Worm (Caenorhabditis elegans) whole organism, L1 larva: Measurements from ENCODE around the gene mop-25.2.

Source experiments
- C04F5.9 ChIP-seq: sonication (generic microtip); optimal IDR thresholded peaks from 2 replicates; lab custom pipeline; 2016; ENCODE audit warnings: missing genetic modification characterization, missing compliant biosample characterization
- aly-2 ChIP-seq: fragments of 150-350 bp; optimal IDR thresholded peaks from 2 replicates; lab custom pipeline; 2014; ENCODE audit warnings: missing biosample characterization, missing genetic modification characterization
- blmp-1 ChIP-seq: fragments of 150-350 bp; optimal IDR thresholded peaks from 2 replicates; lab custom pipeline; 2014; ENCODE audit warnings: missing biosample characterization, missing genetic modification characterization
- ceh-8 ChIP-seq: fragments of 200-800 bp; sonication (Bioruptor generic); optimal IDR thresholded peaks from 2 replicates; lab custom pipeline; 2018; ENCODE audit warnings: mild to moderate bottlenecking, missing genetic modification characterization, moderate library complexity, missing compliant biosample characterization
- ceh-82 ChIP-seq, 3 experiments: fragments of 150-350 bp in 1 of 3; sonication (generic microtip) in 2 of 3; optimal IDR thresholded peaks; 2 replicates each; lab custom pipeline; 2014 to 2017; ENCODE audit warnings: missing biosample characterization in 3 of 3, missing genetic modification characterization in 3 of 3
- ceh-90 ChIP-seq: sonication (generic microtip); optimal IDR thresholded peaks from 2 replicates; lab custom pipeline; 2016; ENCODE audit warnings: missing genetic modification characterization, missing compliant biosample characterization
- efl-3 ChIP-seq: fragments of 200-800 bp; sonication (Bioruptor generic); optimal IDR thresholded peaks from 2 replicates; lab custom pipeline; 2018; ENCODE audit warnings: mild to moderate bottlenecking, missing genetic modification characterization, missing compliant biosample characterization
- elt-2 ChIP-seq: sonication (generic microtip); optimal IDR thresholded peaks from 2 replicates; lab custom pipeline; 2016; ENCODE audit warnings: missing genetic modification characterization, mild to moderate bottlenecking, inconsistent platforms, missing compliant biosample characterization, missing genetic modification reagents
- fkh-10 ChIP-seq: sonication (generic microtip); optimal IDR thresholded peaks from 2 replicates; lab custom pipeline; 2017; ENCODE audit warnings: missing biosample characterization, missing genetic modification reagents, missing genetic modification characterization
- fkh-8 ChIP-seq: sonication (generic microtip); optimal IDR thresholded peaks from 2 replicates; lab custom pipeline; 2016; ENCODE audit warnings: mild to moderate bottlenecking, missing genetic modification characterization, missing compliant biosample characterization
- irx-1 ChIP-seq: sonication (generic microtip); optimal IDR thresholded peaks from 2 replicates; lab custom pipeline; 2016; ENCODE audit warnings: missing genetic modification characterization, missing compliant biosample characterization
- isw-1 ChIP-seq: fragments of 200-800 bp; sonication (Bioruptor generic); IDR thresholded peaks from 2 replicates; pipeline ENCODE4 v1.3.6; 2022; ENCODE audit warnings: missing genetic modification characterization, missing compliant biosample characterization
- jun-1 ChIP-seq: fragments of 150-350 bp; optimal IDR thresholded peaks from 2 replicates; lab custom pipeline; 2014; ENCODE audit warnings: missing biosample characterization, missing genetic modification reagents, missing genetic modification characterization
- lsy-2 ChIP-seq, 2 experiments: fragments of 150-350 bp; optimal IDR thresholded peaks; 2 replicates each; lab custom pipeline; 2014; ENCODE audit warnings: missing biosample characterization in 2 of 2, missing genetic modification characterization in 2 of 2
- mab-9 ChIP-seq: fragments of 200-800 bp; sonication (Bioruptor generic); IDR thresholded peaks from 2 replicates; pipeline ENCODE4 v1.3.6; 2022; ENCODE audit warnings: missing genetic modification reagents, missing genetic modification characterization, missing compliant biosample characterization
- mef-2 ChIP-seq: fragments of 150-350 bp; optimal IDR thresholded peaks from 2 replicates; lab custom pipeline; 2014; ENCODE audit warnings: missing biosample characterization, missing genetic modification characterization
- mep-1 ChIP-seq: fragments of 150-350 bp; optimal IDR thresholded peaks from 2 replicates; lab custom pipeline; 2014; ENCODE audit warnings: missing biosample characterization, missing genetic modification characterization
- nhr-12 ChIP-seq: sonication (generic microtip); optimal IDR thresholded peaks from 2 replicates; lab custom pipeline; 2017; ENCODE audit warnings: missing biosample characterization, missing genetic modification characterization
- nhr-19 ChIP-seq: fragments of 200-800 bp; sonication (Bioruptor generic); conservative IDR thresholded peaks from 2 replicates; pipeline ENCODE4 v1.3.6; 2022; ENCODE audit warnings: missing genetic modification characterization, missing compliant biosample characterization
- nhr-20 ChIP-seq: sonication (generic microtip); optimal IDR thresholded peaks from 2 replicates; lab custom pipeline; 2016; ENCODE audit warnings: mild to moderate bottlenecking, missing genetic modification characterization, missing compliant biosample characterization
- nhr-28 ChIP-seq: fragments of 150-350 bp; optimal IDR thresholded peaks from 2 replicates; lab custom pipeline; 2014; ENCODE audit warnings: missing biosample characterization, missing genetic modification characterization
- nhr-71 ChIP-seq: sonication (generic microtip); optimal IDR thresholded peaks from 2 replicates; lab custom pipeline; 2016; ENCODE audit warnings: mild to moderate bottlenecking, missing genetic modification characterization, moderate library complexity, missing compliant biosample characterization
- nhr-76 ChIP-seq: sonication (generic microtip); optimal IDR thresholded peaks from 2 replicates; lab custom pipeline; 2017; ENCODE audit warnings: missing biosample characterization, missing genetic modification characterization
- nhr-84 ChIP-seq: sonication (generic microtip); optimal IDR thresholded peaks from 2 replicates; lab custom pipeline; 2017; ENCODE audit warnings: missing biosample characterization, missing genetic modification characterization
- nhr-85 ChIP-seq: sonication (generic microtip); peaks from one replicate; lab custom pipeline; 2016; ENCODE audit warnings: missing genetic modification characterization, inconsistent platforms, missing compliant biosample characterization
- pag-3 ChIP-seq: sonication (generic microtip); optimal IDR thresholded peaks from 2 replicates; lab custom pipeline; 2017; ENCODE audit warnings: missing genetic modification characterization, mild to moderate bottlenecking, missing compliant biosample characterization, antibody characterized with exemption, borderline replicate concordance; ENCODE audit not compliant: insufficient read depth
- rnt-1 ChIP-seq: sonication (generic microtip); optimal IDR thresholded peaks from 2 replicates; lab custom pipeline; 2016; ENCODE audit warnings: mild to moderate bottlenecking, missing genetic modification characterization, moderate library complexity, missing compliant biosample characterization
- skn-1 ChIP-seq: fragments of 150-350 bp; optimal IDR thresholded peaks from 2 replicates; lab custom pipeline; 2014; ENCODE audit warnings: missing biosample characterization, missing genetic modification characterization
- snpc-4 ChIP-seq: fragments of 150-350 bp; optimal IDR thresholded peaks from 2 replicates; lab custom pipeline; 2014; ENCODE audit warnings: missing biosample characterization, missing genetic modification characterization
- snu-23 ChIP-seq: sonication (generic microtip); optimal IDR thresholded peaks from 2 replicates; lab custom pipeline; 2016; ENCODE audit warnings: missing genetic modification characterization, missing compliant biosample characterization
- sox-4 ChIP-seq: sonication (generic microtip); optimal IDR thresholded peaks from 2 replicates; lab custom pipeline; 2016; ENCODE audit warnings: missing genetic modification characterization, missing compliant biosample characterization
- sup-37 ChIP-seq: fragments of 200-800 bp; sonication (Bioruptor generic); optimal IDR thresholded peaks from 2 replicates; lab custom pipeline; 2018; ENCODE audit warnings: mild to moderate bottlenecking, missing genetic modification characterization, missing compliant biosample characterization
- swsn-7 ChIP-seq: sonication (generic microtip); optimal IDR thresholded peaks from 2 replicates; lab custom pipeline; 2016; ENCODE audit warnings: missing genetic modification characterization, missing compliant biosample characterization
- tlp-1 ChIP-seq: fragments of 150-350 bp; optimal IDR thresholded peaks from 2 replicates; lab custom pipeline; 2014; ENCODE audit warnings: missing biosample characterization, missing genetic modification characterization
- unc-98 ChIP-seq: fragments of 200-800 bp; sonication (Bioruptor generic); IDR thresholded peaks from 2 replicates; pipeline ENCODE4 v1.3.6; 2022; ENCODE audit warnings: missing genetic modification characterization, missing compliant biosample characterization
- xbp-1 ChIP-seq: sonication (generic microtip); optimal IDR thresholded peaks from 2 replicates; lab custom pipeline; 2016; ENCODE audit warnings: missing genetic modification characterization, missing compliant biosample characterization
- zag-1 ChIP-seq: fragments of 150-350 bp; optimal IDR thresholded peaks from 2 replicates; lab custom pipeline; 2014; ENCODE audit warnings: missing biosample characterization, missing genetic modification characterization
- ztf-11 ChIP-seq, 2 experiments: sonication (generic microtip); optimal IDR thresholded peaks; 2 replicates each; lab custom pipeline; 2016 to 2017; ENCODE audit warnings: missing genetic modification characterization in 2 of 2, missing biosample characterization in 1 of 2, missing compliant biosample characterization in 1 of 2

The mop-25.2 gene

ce11 chrII:9656210-9656755, 47.2 kb downstream of the mop-25.2 start, which contains the start of gene gstk-1 (continued):
- no peak for TF ChIP-seq pag-3 (tag; lab: Kevin White, UChicago)
- no peak for TF ChIP-seq efl-3
- TF ChIP-seq ceh-90 (tag; lab: Kevin White, UChicago), result no peak
- TF ChIP-seq nhr-12, result no peak
- TF ChIP-seq ceh-8, result no peak
- no peak for TF ChIP-seq mef-2
- TF ChIP-seq sup-37 (GFP tag; lab: Kevin White, UChicago), result no peak
- TF ChIP-seq nhr-85, result peak; percentile 78
- TF ChIP-seq unc-98 (GFP tag; lab: Robert Waterston, UW), result no peak
- no peak for TF ChIP-seq aly-2
- TF ChIP-seq nhr-71 (tag; lab: Kevin White, UChicago), result peak; percentile 57
- no peak for TF ChIP-seq C04F5.9 (tag; lab: Kevin White, UChicago)
- TF ChIP-seq ztf-11 (tag; optimal IDR thresholded peaks at IDR 0.05; lab: Kevin White, UChicago), result no peak
- peak; percentile 13 for TF ChIP-seq snu-23 (GFP tag; lab: Kevin White, UChicago)
- TF ChIP-seq skn-1 (tag; lab: Kevin White, UChicago), result no peak
- no peak for TF ChIP-seq mab-9
- TF ChIP-seq zag-1 (tag; lab: Kevin White, UChicago), result no peak
- TF ChIP-seq nhr-84, result no peak
- no peak for TF ChIP-seq nhr-76 (tag; lab: Kevin White, UChicago)
- TF ChIP-seq blmp-1 (tag; lab: Kevin White, UChicago), result peak; percentile 31
- TF ChIP-seq irx-1, result no peak
- TF ChIP-seq nhr-20 (tag; lab: Kevin White, UChicago), result peak; percentile 94
- TF ChIP-seq swsn-7 (tag; lab: Kevin White, UChicago), result no peak
- TF ChIP-seq tlp-1 (tag; lab: Kevin White, UChicago), result no peak
- TF ChIP-seq snpc-4 (tag; lab: Kevin White, UChicago), result no peak
- peak; percentile 23 for TF ChIP-seq rnt-1 (tag; lab: Kevin White, UChicago)
- TF ChIP-seq isw-1 (GFP tag; lab: Robert Waterston, UW), result no peak
- TF ChIP-seq mep-1 (tag; lab: Kevin White, UChicago), result no peak
- TF ChIP-seq fkh-8 (tag; lab: Kevin White, UChicago), result no peak
- no peak for TF ChIP-seq fkh-10 (GFP tag; lab: Kevin White, UChicago)
- TF ChIP-seq nhr-19 (GFP tag; lab: Robert Waterston, UW), result 0 out of 2 replicates have a peak, but pooled peaks have one; percentile 13
- no peak for TF ChIP-seq nhr-28
- TF ChIP-seq sox-4, result no peak
- no peak for TF ChIP-seq ceh-82 (tag; optimal IDR thresholded peaks at IDR 0.05; lab: Kevin White, UChicago)
- TF ChIP-seq xbp-1 (tag; lab: Kevin White, UChicago), result no peak
- TF ChIP-seq lsy-2 (tag; optimal IDR thresholded peaks at IDR 0.05; lab: Kevin White, UChicago), result peak in 1 of 2 experiments; percentile 2
- TF ChIP-seq, all 84 proteins: peak for 20

ce11 chrII:9655530-9656139, 47.9 kb downstream of the mop-25.2 start, which contains the start of gene ZK1307.1:
Gene ZK1307.1, minus strand, starts transcription at chrII:9655580.
- TF ChIP-seq elt-2 (peak; percentile 32), blmp-1 (tag; lab: Kevin White, UChicago) (peak; percentile 23), rnt-1 (tag; lab: Kevin White, UChicago) (no peak)

ce11 chrII:9653679-9654078, 49.8 kb downstream of the mop-25.2 start, which contains the start of gene ZK1307.2:
Gene ZK1307.2, minus strand, starts transcription at chrII:9653952.
- TF ChIP-seq sox-4, result no peak
- TF ChIP-seq efl-3, result no peak
- no peak for TF ChIP-seq jun-1 (tag; lab: Kevin White, UChicago)
- no peak for TF ChIP-seq sup-37 (GFP tag; lab: Kevin White, UChicago)
